Worm (Caenorhabditis elegans): ENCODE measurements around the gene wrt-2.
"Not testable (repeated sequence)": the region's sequence is repeated elsewhere in the genome, so short reads cannot be mapped to it uniquely, and the experiment has no call there.

Gene wrt-2

DNA sequence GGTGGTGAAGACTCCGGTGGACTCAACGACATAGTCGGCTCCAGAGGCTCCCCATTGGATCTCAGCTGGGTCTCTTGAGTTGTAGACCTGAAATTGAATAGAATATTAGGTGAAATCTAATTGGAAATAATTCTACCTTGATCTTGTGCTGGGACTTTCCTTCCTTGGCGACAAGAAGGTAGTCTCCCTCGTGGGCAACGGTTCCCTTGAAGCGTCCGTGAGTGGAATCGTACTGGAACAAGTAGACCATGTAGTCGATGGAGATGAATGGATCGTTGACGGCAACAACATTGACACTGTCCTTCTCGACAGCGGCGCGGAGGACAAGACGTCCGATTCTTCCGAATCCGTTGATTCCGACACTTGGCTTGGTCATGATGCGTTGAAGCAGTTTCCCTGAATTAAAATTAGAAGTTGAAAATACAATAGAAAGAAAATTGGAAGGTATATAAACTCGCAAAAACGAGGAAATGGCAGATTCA is 18.8 kb upstream of the wrt-2 start, which contains the start of gene gpd-3 (continued):
- TF ChIP-seq nhr-10 (tag; optimal IDR thresholded peaks at IDR 0.05) (no peak), ceh-32 (tag; optimal IDR thresholded peaks at IDR 0.05; ENCODE audit: poor library complexity) (no peak), hlh-11 (tag; optimal IDR thresholded peaks at IDR 0.05) (no peak), nhr-42 (GFP tag; IDR thresholded peaks at IDR 0.05) (no peak), nhr-102 (tag; optimal IDR thresholded peaks at IDR 0.05) (peak; percentile 23), T26A8.4 (GFP tag; IDR thresholded peaks at IDR 0.05) (peak; percentile 75), tra-1 (GFP tag; IDR thresholded peaks at IDR 0.05) (peak; percentile 34; the same call in 1 of the 2 replicates), unc-39 (tag; optimal IDR thresholded peaks at IDR 0.05) (no peak), egl-43 (GFP tag; IDR thresholded peaks at IDR 0.05) (0 out of 2 replicates have a peak, but pooled peaks have one; percentile 59)

DNA sequence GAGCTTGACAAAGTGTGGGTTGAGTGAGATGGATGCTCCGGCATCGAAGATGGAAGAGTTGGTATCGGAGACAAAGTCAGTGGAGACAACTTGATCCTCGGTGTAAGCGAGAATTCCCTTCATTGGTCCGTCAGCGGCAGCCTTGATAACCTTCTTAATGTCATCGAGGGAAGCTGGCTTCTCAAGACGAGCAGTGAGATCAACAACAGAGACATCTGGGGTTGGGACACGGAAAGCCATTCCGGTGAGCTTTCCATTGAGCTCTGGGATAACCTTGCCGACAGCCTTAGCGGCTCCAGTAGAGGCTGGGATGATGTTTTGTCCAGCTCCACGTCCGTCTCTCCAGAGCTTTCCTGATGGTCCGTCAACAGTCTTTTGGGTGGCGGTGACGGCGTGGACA is 18.1 kb upstream of the wrt-2 start:
- TF ChIP-seq dmd-8 (GFP tag; IDR thresholded peaks at IDR 0.05) (peak; percentile 56; the same call in 1 of the 2 replicates), zfp-3 (GFP tag; conservative IDR thresholded peaks at IDR 0.05) (0 out of 2 replicates have a peak, but pooled peaks have one; percentile 14), lim-7 (GFP tag; IDR thresholded peaks at IDR 0.05) (peak; percentile 32; the same call in 1 of the 2 replicates), php-3 (GFP tag; IDR thresholded peaks at IDR 0.05) (0 out of 2 replicates have a peak, but pooled peaks have one; percentile 33), unc-62 (GFP tag; optimal IDR thresholded peaks at IDR 0.05 in 1 of 2) (peak in 1 of 2 experiments; percentile 36), mxl-2 (GFP tag; conservative IDR thresholded peaks at IDR 0.05) (0 out of 2 replicates have a peak, but pooled peaks have one; percentile 13), D1046.2 (GFP tag; IDR thresholded peaks at IDR 0.05) (0 out of 2 replicates have a peak, but pooled peaks have one; percentile 45), set-16 (GFP tag; IDR thresholded peaks at IDR 0.05) (peak; percentile 59), egl-43 (GFP tag; IDR thresholded peaks at IDR 0.05) (0 out of 2 replicates have a peak, but pooled peaks have one; percentile 59)
- TF ChIP-seq unc-62 (tag; optimal IDR thresholded peaks at IDR 0.05) = not testable (repeated sequence)

DNA sequence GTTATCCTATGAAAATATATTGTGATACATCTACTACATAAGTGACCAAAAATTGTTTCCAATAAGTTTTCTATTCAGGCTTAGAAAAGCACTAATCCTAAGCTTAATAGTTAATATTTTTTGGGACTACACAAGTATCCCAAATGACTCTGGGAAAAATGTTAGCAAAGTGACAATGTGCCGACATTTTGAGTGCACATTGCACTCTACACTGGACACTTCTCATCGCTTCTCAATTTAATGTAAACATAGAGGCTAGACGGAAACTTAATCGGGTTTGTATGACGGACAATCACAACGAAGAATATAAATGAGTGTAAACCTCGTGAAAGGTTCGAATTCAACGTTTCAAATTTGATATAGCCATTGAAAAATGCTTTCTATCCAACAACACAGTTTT is 17.5 kb upstream of the wrt-2 start:
- TF ChIP-seq aha-1 (tag) = peak; percentile 99
- TF ChIP-seq set-16 (GFP tag; IDR thresholded peaks at IDR 0.05) = no peak
- TF ChIP-seq lin-1 (GFP tag; IDR thresholded peaks at IDR 0.05) = 0 out of 2 replicates have a peak, but pooled peaks have one; percentile 44
- TF ChIP-seq hlh-30 (tag; optimal IDR thresholded peaks at IDR 0.05; ENCODE audit: insufficient read depth) = peak; percentile 2
- 0 out of 2 replicates have a peak, but pooled peaks have one; percentile 12 for TF ChIP-seq ceh-20 (GFP tag; IDR thresholded peaks at IDR 0.05)
- 0 out of 2 replicates have a peak, but pooled peaks have one; percentile 75 for TF ChIP-seq zfp-3 (GFP tag; conservative IDR thresholded peaks at IDR 0.05)
- peak; percentile 78 for TF ChIP-seq nhr-11 (tag; optimal IDR thresholded peaks at IDR 0.05)
- peak; percentile 82 for TF ChIP-seq mep-1 (tag; optimal IDR thresholded peaks at IDR 0.05)
- no peak for TF ChIP-seq rbr-2 (tag; optimal IDR thresholded peaks at IDR 0.05)
- peak; percentile 28; the same call in 1 of the 2 replicates for TF ChIP-seq lin-38 (GFP tag; IDR thresholded peaks at IDR 0.05)
- peak; percentile 4 for TF ChIP-seq mxl-3 (GFP tag; optimal IDR thresholded peaks at IDR 0.05)
- TF ChIP-seq ama-1 (optimal IDR thresholded peaks at IDR 0.05) = peak; percentile 79
- no peak for TF ChIP-seq madf-9 (GFP tag; conservative IDR thresholded peaks at IDR 0.05)
- TF ChIP-seq lsy-2 (tag; optimal IDR thresholded peaks at IDR 0.05) = peak in 1 of 2 experiments; percentile 66
- peak; percentile 45 for TF ChIP-seq ztf-7 (tag; optimal IDR thresholded peaks at IDR 0.05)
- TF ChIP-seq tra-1 (GFP tag; IDR thresholded peaks at IDR 0.05) = 0 out of 2 replicates have a peak, but pooled peaks have one; percentile 18
- TF ChIP-seq hif-1 (tag; optimal IDR thresholded peaks at IDR 0.05) = peak in 1 of 2 experiments; percentile 26
- no peak for TF ChIP-seq ZK337.2 (GFP tag; IDR thresholded peaks at IDR 0.05)
- peak; percentile 41 for TF ChIP-seq fos-1 (tag; optimal IDR thresholded peaks at IDR 0.05)
- TF ChIP-seq Y105C5A.15 (GFP tag; IDR thresholded peaks at IDR 0.05) = no peak
- TF ChIP-seq zip-2 (tag; optimal IDR thresholded peaks at IDR 0.05) = no peak
- TF ChIP-seq lin-13 (GFP tag; optimal IDR thresholded peaks at IDR 0.05) = peak; percentile 43
- peak in 1 of 2 experiments; percentile 83 for TF ChIP-seq daf-16 (GFP tag; optimal IDR thresholded peaks at IDR 0.05)
- TF ChIP-seq daf-16 (tag; optimal IDR thresholded peaks at IDR 0.05) = peak; percentile 69
- TF ChIP-seq ces-1 (GFP tag; optimal IDR thresholded peaks at IDR 0.05) = no peak
- peak; percentile 59 for TF ChIP-seq dve-1 (tag; optimal IDR thresholded peaks at IDR 0.05; ENCODE audit: insufficient read depth)
- peak; percentile 26 for TF ChIP-seq T26A8.4 (GFP tag; IDR thresholded peaks at IDR 0.05)
- peak; percentile 77 for TF ChIP-seq nhr-6 (tag; optimal IDR thresholded peaks at IDR 0.05)
- TF ChIP-seq mes-2 (tag; optimal IDR thresholded peaks at IDR 0.05; ENCODE audit: poor library complexity, severe bottlenecking) = peak; percentile 71
- TF ChIP-seq saeg-2 (GFP tag; IDR thresholded peaks at IDR 0.05) = no peak
- TF ChIP-seq nhr-48 (tag; optimal IDR thresholded peaks at IDR 0.05) = peak; percentile 75
- TF ChIP-seq D1046.2 (GFP tag; IDR thresholded peaks at IDR 0.05) = 0 out of 2 replicates have a peak, but pooled peaks have one; percentile 63
- TF ChIP-seq duxl-1 (tag; optimal IDR thresholded peaks at IDR 0.05; ENCODE audit: poor library complexity) = peak; percentile 60

All from whole organism, L4 larva.